Fruit fly (Drosophila melanogaster): Measurements from ENCODE around the gene Acsx2.

DNA sequence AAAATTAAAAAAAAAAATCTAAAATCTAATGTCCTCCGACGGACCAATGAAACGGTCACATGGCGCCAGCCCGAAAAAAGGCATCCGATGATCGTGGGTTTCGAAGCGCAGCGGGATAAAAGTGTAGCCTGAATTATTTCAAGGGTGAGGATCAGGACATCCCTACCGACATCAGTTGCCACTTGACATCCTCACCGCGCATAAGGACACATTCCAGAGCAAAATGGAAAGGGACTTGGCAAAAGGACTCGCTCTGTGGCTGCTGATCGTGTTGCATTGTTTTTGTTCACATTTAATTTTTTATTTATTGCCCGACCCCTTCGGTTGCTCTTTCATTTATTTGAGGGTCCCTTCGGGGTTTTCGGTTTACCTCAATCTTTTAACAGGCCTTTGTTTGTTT is 21.1 kb downstream of the Acsx2 start:
- TF ChIP-seq CG8159 (tag; optimal IDR thresholded peaks at IDR 0.05) (no peak), CG34367 (tag; optimal IDR thresholded peaks at IDR 0.05) (no peak), EcR (GFP tag; optimal IDR thresholded peaks at IDR 0.05) (no peak), CG9948 (tag; optimal IDR thresholded peaks at IDR 0.05) (no peak), CG10348 (GFP tag; IDR thresholded peaks at IDR 0.05) (no peak), D1 (tag; optimal IDR thresholded peaks at IDR 0.05) (no peak), Pif1B (GFP tag; optimal IDR thresholded peaks at IDR 0.05) (no peak), Pif1A (GFP tag; optimal IDR thresholded peaks at IDR 0.05) (no peak), CG8301 (tag; optimal IDR thresholded peaks at IDR 0.05) (no peak), CG12605 (GFP tag; IDR thresholded peaks at IDR 0.05) (no peak), gl (tag; optimal IDR thresholded peaks at IDR 0.05) (no peak), CG17806 (tag; optimal IDR thresholded peaks at IDR 0.05) (no peak), CG4496 (GFP tag; IDR thresholded peaks at IDR 0.05) (no peak)
